Worm (Caenorhabditis elegans): ENCODE data around the gene pgp-4.

The pgp-4 gene

DNA sequence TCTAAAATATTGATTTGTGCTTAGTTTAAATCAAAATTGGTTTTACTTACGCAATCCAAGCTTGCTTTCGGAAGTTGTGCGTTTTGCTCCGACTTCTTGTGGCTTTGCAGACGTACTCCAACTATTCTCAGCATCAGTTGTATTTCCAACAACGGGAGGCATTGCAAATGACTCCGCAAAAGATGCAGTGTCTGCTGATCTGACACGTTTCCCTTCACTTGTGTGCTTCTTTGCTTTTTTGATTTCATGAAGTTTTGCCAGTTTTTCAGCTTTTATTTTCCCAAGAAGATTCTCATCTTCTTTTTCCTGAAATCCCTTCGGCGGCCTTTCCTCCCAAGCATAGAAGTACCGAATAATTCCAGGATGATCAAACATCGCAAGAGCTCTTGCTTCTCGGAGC, 54.1 kb downstream of the pgp-4 start:
- no peak for TF ChIP-seq ztf-11 (tag; optimal IDR thresholded peaks at IDR 0.05)
- no peak for TF ChIP-seq ZK546.5 (tag; optimal IDR thresholded peaks at IDR 0.05)
- no peak for TF ChIP-seq zag-1 (tag; optimal IDR thresholded peaks at IDR 0.05)
- no peak for TF ChIP-seq elt-1 (tag; optimal IDR thresholded peaks at IDR 0.05)
- TF ChIP-seq ceh-16 (tag; optimal IDR thresholded peaks at IDR 0.05), result no peak
- no peak for TF ChIP-seq nhr-23 (tag; optimal IDR thresholded peaks at IDR 0.05)
- no peak for TF ChIP-seq nhr-28 (tag; optimal IDR thresholded peaks at IDR 0.05)

Data from whole organism, L3 larva.